Worm (Caenorhabditis elegans) whole organism, late embryonic: ENCODE results near the gene btb-4.
"Not testable (repeated sequence)": the region's sequence is repeated elsewhere in the genome, so short reads cannot be mapped to it uniquely, and the experiment has no call there.

Experiments
- C38D4.7 ChIP-seq: fragments of 200-800 bp; sonication (Bioruptor generic); optimal IDR thresholded peaks from 2 replicates; lab custom pipeline; 2018; ENCODE audit warnings: mild to moderate bottlenecking, missing genetic modification characterization, moderate library complexity, missing compliant biosample characterization
- T23F11.4 ChIP-seq: fragments of 200-800 bp; sonication (Bioruptor generic); optimal IDR thresholded peaks from 2 replicates; lab custom pipeline; 2018; ENCODE audit warnings: mild to moderate bottlenecking, missing genetic modification characterization, missing compliant biosample characterization
- ahr-1 ChIP-seq: sonication (generic microtip); optimal IDR thresholded peaks from 2 replicates; lab custom pipeline; 2016; ENCODE audit warnings: missing genetic modification characterization, missing compliant biosample characterization
- ceh-18 ChIP-seq: sonication (generic microtip); optimal IDR thresholded peaks from 2 replicates; lab custom pipeline; 2016; ENCODE audit warnings: missing genetic modification characterization, missing compliant biosample characterization
- ceh-2 ChIP-seq: sonication (generic microtip); optimal IDR thresholded peaks from 2 replicates; lab custom pipeline; 2016; ENCODE audit warnings: missing genotype, missing genetic modification characterization, missing compliant biosample characterization
- ceh-31 ChIP-seq: sonication (generic microtip); optimal IDR thresholded peaks from 2 replicates; lab custom pipeline; 2016; ENCODE audit warnings: missing genetic modification characterization, missing compliant biosample characterization
- ceh-34 ChIP-seq: sonication (generic microtip); optimal IDR thresholded peaks from 2 replicates; lab custom pipeline; 2016; ENCODE audit warnings: mild to moderate bottlenecking, missing genetic modification characterization, missing compliant biosample characterization
- ceh-9 ChIP-seq: sonication (generic microtip); optimal IDR thresholded peaks from 2 replicates; lab custom pipeline; 2016; ENCODE audit warnings: mild to moderate bottlenecking, missing genetic modification characterization, inconsistent platforms, missing compliant biosample characterization
- dve-1 ChIP-seq: sonication (generic microtip); optimal IDR thresholded peaks from 2 replicates; lab custom pipeline; 2017; ENCODE audit warnings: antibody characterized with exemption, mild to moderate bottlenecking, missing genetic modification characterization, missing compliant biosample characterization
- elt-2 ChIP-seq: sonication (generic microtip); optimal IDR thresholded peaks from 2 replicates; lab custom pipeline; 2016; ENCODE audit warnings: missing genetic modification reagents, missing genetic modification characterization, missing compliant biosample characterization
- elt-4 ChIP-seq: sonication (generic microtip); optimal IDR thresholded peaks from 2 replicates; lab custom pipeline; 2016; ENCODE audit warnings: missing genetic modification characterization, missing compliant biosample characterization
- hlh-13 ChIP-seq: fragments of 200-800 bp; sonication (Bioruptor generic); optimal IDR thresholded peaks from 2 replicates; lab custom pipeline; 2018; ENCODE audit warnings: mild to moderate bottlenecking, missing genetic modification characterization, missing compliant biosample characterization
- hlh-15 ChIP-seq: sonication (generic microtip); optimal IDR thresholded peaks from 2 replicates; lab custom pipeline; 2016; ENCODE audit warnings: missing genetic modification characterization, missing compliant biosample characterization
- hlh-6 ChIP-seq: sonication (generic microtip); optimal IDR thresholded peaks from 2 replicates; lab custom pipeline; 2016; ENCODE audit warnings: missing genotype, missing genetic modification characterization, missing compliant biosample characterization
- lim-6 ChIP-seq: sonication (generic microtip); optimal IDR thresholded peaks from 2 replicates; lab custom pipeline; 2016; ENCODE audit warnings: missing genetic modification characterization, missing compliant biosample characterization
- lin-11 ChIP-seq: fragments of 200-800 bp; sonication (Bioruptor generic); optimal IDR thresholded peaks from 2 replicates; lab custom pipeline; 2018; ENCODE audit warnings: mild to moderate bottlenecking, missing genetic modification characterization, missing compliant biosample characterization
- madf-2 ChIP-seq: sonication (generic microtip); optimal IDR thresholded peaks from 2 replicates; lab custom pipeline; 2017; ENCODE audit warnings: missing genetic modification characterization, missing compliant biosample characterization
- nfya-1 ChIP-seq: sonication (generic microtip); optimal IDR thresholded peaks from 2 replicates; lab custom pipeline; 2017; ENCODE audit warnings: missing genetic modification characterization, mild to moderate bottlenecking, missing compliant biosample characterization, antibody characterized with exemption, moderate library complexity
- nhr-11 ChIP-seq: fragments of 150-350 bp; optimal IDR thresholded peaks from 2 replicates; lab custom pipeline; 2014; ENCODE audit warnings: missing biosample characterization, missing genetic modification characterization
- nhr-232 ChIP-seq: sonication (generic microtip); optimal IDR thresholded peaks from 2 replicates; lab custom pipeline; 2016; ENCODE audit warnings: missing genetic modification characterization, missing compliant biosample characterization
- odd-2 ChIP-seq: sonication (generic microtip); optimal IDR thresholded peaks from 2 replicates; lab custom pipeline; 2017; ENCODE audit warnings: antibody characterized with exemption, mild to moderate bottlenecking, missing genetic modification characterization, missing compliant biosample characterization
- pag-3 ChIP-seq: sonication (generic microtip); optimal IDR thresholded peaks from 2 replicates; lab custom pipeline; 2016; ENCODE audit warnings: missing compliant biosample characterization, missing genetic modification characterization, borderline replicate concordance
- pha-2 ChIP-seq: sonication (generic microtip); optimal IDR thresholded peaks from 2 replicates; lab custom pipeline; 2017; ENCODE audit warnings: mild to moderate bottlenecking, missing genetic modification characterization, missing compliant biosample characterization
- pha-4 ChIP-seq: fragments of 150-350 bp; optimal IDR thresholded peaks from 2 replicates; lab custom pipeline; 2018; ENCODE audit warnings: missing biosample characterization, missing genetic modification reagents, missing genetic modification characterization
- pqm-1 ChIP-seq: sonication (generic microtip); optimal IDR thresholded peaks from 2 replicates; lab custom pipeline; 2016; ENCODE audit warnings: missing genetic modification characterization, missing compliant biosample characterization
- pros-1 ChIP-seq: fragments of 150-350 bp; optimal IDR thresholded peaks from 2 replicates; lab custom pipeline; 2014; ENCODE audit warnings: missing biosample characterization, missing genetic modification reagents, missing genetic modification characterization
- ref-2 ChIP-seq: sonication (generic microtip); optimal IDR thresholded peaks from 2 replicates; lab custom pipeline; 2016; ENCODE audit warnings: missing genetic modification characterization, missing compliant biosample characterization
- sdc-2 ChIP-seq: sonication (generic microtip); optimal IDR thresholded peaks from 2 replicates; lab custom pipeline; 2016; ENCODE audit warnings: missing genotype, missing genetic modification characterization, missing compliant biosample characterization
- syd-9 ChIP-seq: sonication (generic microtip); optimal IDR thresholded peaks from 2 replicates; lab custom pipeline; 2016; ENCODE audit warnings: mild to moderate bottlenecking, missing genetic modification characterization, moderate library complexity, missing compliant biosample characterization
- tbx-2 ChIP-seq: sonication (generic microtip); optimal IDR thresholded peaks from 2 replicates; lab custom pipeline; 2016; ENCODE audit warnings: missing genetic modification characterization, missing compliant biosample characterization
- ttx-3 ChIP-seq: sonication (generic microtip); optimal IDR thresholded peaks from 2 replicates; lab custom pipeline; 2016; ENCODE audit warnings: missing genetic modification reagents, missing genetic modification characterization, missing compliant biosample characterization
- unc-3 ChIP-seq, 2 experiments: fragments of 200-800 bp in 1 of 2; sonication (Bioruptor generic) in 1 of 2; sonication (generic microtip) in 1 of 2; conservative IDR thresholded peaks in 1 of 2; optimal IDR thresholded peaks in 1 of 2; 2 replicates each; pipeline versions ENCODE4 v1.3.6 to Lab custom; 2016 to 2022; ENCODE audit warnings: missing compliant biosample characterization in 2 of 2, missing genetic modification characterization in 2 of 2, missing genetic modification reagents in 1 of 2
- unc-42 ChIP-seq: sonication (generic microtip); optimal IDR thresholded peaks from 2 replicates; lab custom pipeline; 2016; ENCODE audit warnings: missing genotype, missing genetic modification characterization, missing compliant biosample characterization
- unc-55 ChIP-seq: sonication (generic microtip); optimal IDR thresholded peaks from 2 replicates; lab custom pipeline; 2017; ENCODE audit warnings: missing biosample characterization, missing genetic modification reagents, missing genetic modification characterization
- zip-5 ChIP-seq: sonication (generic microtip); optimal IDR thresholded peaks from 2 replicates; lab custom pipeline; 2016; ENCODE audit warnings: missing genetic modification characterization, missing compliant biosample characterization

btb-4 gene

DNA sequence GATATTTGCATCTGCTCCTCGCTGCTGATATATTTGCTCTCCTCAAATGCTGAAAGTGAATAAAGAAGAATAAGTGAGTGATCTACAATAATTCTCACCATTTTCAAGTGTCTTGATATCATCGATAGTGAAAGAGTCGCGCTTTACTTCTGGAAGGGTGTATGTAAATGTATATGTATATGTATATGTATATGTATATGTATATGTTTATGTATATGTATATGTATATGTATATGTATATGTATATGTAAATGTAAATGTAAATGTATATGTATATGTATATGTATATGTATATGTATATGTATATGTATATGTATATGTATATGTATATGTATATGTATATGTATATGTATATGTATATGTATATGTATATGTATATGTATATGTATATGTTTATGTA, 31.4 kb upstream of the btb-4 start, which contains the start of gene ceh-84:
ceh-84 (minus strand) TSS at position 101 of the 400 bp plus-strand sequence.
- TF ChIP-seq elt-2, unc-42, pqm-1 (tag; lab: Kevin White, UChicago): not testable (repeated sequence)

DNA sequence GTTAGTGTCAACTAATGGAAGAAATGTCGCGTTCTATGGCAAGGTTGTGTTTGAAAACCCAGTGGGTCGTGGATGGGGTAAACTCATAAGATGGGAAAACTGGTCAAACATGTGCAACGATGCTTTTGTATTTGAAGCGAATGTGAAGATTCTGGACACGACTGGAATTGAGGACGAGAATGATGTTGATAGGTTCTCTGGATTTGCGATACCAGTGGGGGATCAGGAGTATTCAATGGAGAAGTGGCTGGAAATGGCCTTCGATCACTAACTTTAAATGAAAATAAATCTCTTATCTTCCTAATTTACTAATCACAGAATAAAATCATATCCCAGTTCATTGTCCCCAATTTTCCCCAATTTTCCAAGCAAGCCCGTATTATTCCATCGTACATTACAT, 20.9 kb upstream of the btb-4 start:
- TF ChIP-seq ttx-3 (no peak), elt-4 (tag; lab: Kevin White, UChicago) (no peak), pag-3 (no peak), pha-4 (tag; lab: Kevin White, UChicago) (no peak), syd-9 (tag; lab: Kevin White, UChicago) (no peak), nhr-232 (no peak), ceh-34 (tag; lab: Kevin White, UChicago) (no peak), unc-42 (tag; lab: Kevin White, UChicago) (no peak), lin-11 (tag; lab: Kevin White, UChicago) (no peak), ref-2 (tag; lab: Kevin White, UChicago) (no peak), unc-3 (GFP tag; conservative IDR thresholded peaks at IDR 0.05; lab: Robert Waterston, UW) (no peak), unc-3 (tag; optimal IDR thresholded peaks at IDR 0.05; lab: Kevin White, UChicago) (no peak)
- TF ChIP-seq, all 69 proteins: peak for 0

- TF ChIP-seq pag-3: no peak
- TF ChIP-seq nfya-1 (tag; lab: Kevin White, UChicago): no peak
- TF ChIP-seq odd-2 (tag; lab: Kevin White, UChicago): no peak
- TF ChIP-seq ceh-2: no peak
- TF ChIP-seq lin-11 (tag; lab: Kevin White, UChicago): no peak
- TF ChIP-seq nhr-232: no peak
- no peak for TF ChIP-seq dve-1 (tag; lab: Kevin White, UChicago)
- no peak for TF ChIP-seq hlh-15 (tag; lab: Kevin White, UChicago)
- no peak for TF ChIP-seq unc-3 (GFP tag; conservative IDR thresholded peaks at IDR 0.05; lab: Robert Waterston, UW)
- TF ChIP-seq unc-3 (tag; optimal IDR thresholded peaks at IDR 0.05; lab: Kevin White, UChicago): no peak
- TF ChIP-seq pros-1 (tag; lab: Kevin White, UChicago): no peak
- TF ChIP-seq madf-2 (tag; lab: Kevin White, UChicago): no peak
- no peak for TF ChIP-seq ahr-1 (tag; lab: Kevin White, UChicago)
- TF ChIP-seq ceh-31 (tag; lab: Kevin White, UChicago): no peak
- no peak for TF ChIP-seq C38D4.7
- no peak for TF ChIP-seq ceh-18 (tag; lab: Kevin White, UChicago)
- no peak for TF ChIP-seq unc-55 (GFP tag; lab: Kevin White, UChicago)
- no peak for TF ChIP-seq T23F11.4
- TF ChIP-seq tbx-2 (tag; lab: Kevin White, UChicago): no peak
- TF ChIP-seq nhr-11 (tag; lab: Kevin White, UChicago): no peak
Measured at ce11 chrII:2012698-2013097, 19.4 kb upstream of the btb-4 start, which contains the start of gene F59H6.15. F59H6.15 (plus strand) TSS chrII:2012998.

ce11 chrII:2013856-2014255, 18.3 kb upstream of the btb-4 start:
- TF ChIP-seq unc-3 (GFP tag; conservative IDR thresholded peaks at IDR 0.05; lab: Robert Waterston, UW): no peak
- no peak for TF ChIP-seq unc-3 (tag; optimal IDR thresholded peaks at IDR 0.05; lab: Kevin White, UChicago)
- no peak for TF ChIP-seq nfya-1 (tag; lab: Kevin White, UChicago)
- TF ChIP-seq sdc-2 (tag; lab: Kevin White, UChicago): no peak
- TF ChIP-seq unc-42 (tag; lab: Kevin White, UChicago): no peak
- TF ChIP-seq zip-5: no peak
- no peak for TF ChIP-seq pha-2 (tag; lab: Kevin White, UChicago)
- no peak for TF ChIP-seq ceh-34 (tag; lab: Kevin White, UChicago)
- no peak for TF ChIP-seq C38D4.7
- TF ChIP-seq ref-2 (tag; lab: Kevin White, UChicago): no peak
- TF ChIP-seq ceh-9: no peak
- TF ChIP-seq hlh-13: no peak
- TF ChIP-seq hlh-6: no peak
- TF ChIP-seq madf-2 (tag; lab: Kevin White, UChicago): no peak
- TF ChIP-seq lim-6 (tag; lab: Kevin White, UChicago): no peak
- TF ChIP-seq, all 69 proteins: peak for 0
